Worm (Caenorhabditis elegans) whole organism, late embryonic: ENCODE measurements around the gene cup-5.

Source experiments
- F13H6.1 ChIP-seq: sonication (generic microtip); optimal IDR thresholded peaks from 2 replicates; lab custom pipeline; 2016; ENCODE audit warnings: missing genetic modification characterization, missing compliant biosample characterization
- Y22D7AL.16 ChIP-seq: sonication (generic microtip); optimal IDR thresholded peaks from 2 replicates; lab custom pipeline; 2016; ENCODE audit warnings: missing genetic modification characterization, missing compliant biosample characterization
- ahr-1 ChIP-seq: sonication (generic microtip); optimal IDR thresholded peaks from 2 replicates; lab custom pipeline; 2016; ENCODE audit warnings: missing genetic modification characterization, missing compliant biosample characterization
- ceh-18 ChIP-seq: sonication (generic microtip); optimal IDR thresholded peaks from 2 replicates; lab custom pipeline; 2016; ENCODE audit warnings: missing genetic modification characterization, missing compliant biosample characterization
- ceh-19 ChIP-seq: fragments of 200-800 bp; sonication (Bioruptor generic); optimal IDR thresholded peaks from 2 replicates; lab custom pipeline; 2018; ENCODE audit warnings: mild to moderate bottlenecking, missing genetic modification characterization, missing compliant biosample characterization
- ceh-22 ChIP-seq: sonication (generic microtip); optimal IDR thresholded peaks from 2 replicates; lab custom pipeline; 2017; ENCODE audit warnings: missing biosample characterization, missing genetic modification characterization
- ceh-30 ChIP-seq: fragments of 150-350 bp; optimal IDR thresholded peaks from 2 replicates; lab custom pipeline; 2014; ENCODE audit warnings: missing biosample characterization, missing genetic modification characterization
- ceh-31 ChIP-seq: sonication (generic microtip); optimal IDR thresholded peaks from 2 replicates; lab custom pipeline; 2016; ENCODE audit warnings: missing genetic modification characterization, missing compliant biosample characterization
- ceh-34 ChIP-seq: sonication (generic microtip); optimal IDR thresholded peaks from 2 replicates; lab custom pipeline; 2016; ENCODE audit warnings: mild to moderate bottlenecking, missing genetic modification characterization, missing compliant biosample characterization
- ceh-9 ChIP-seq: sonication (generic microtip); optimal IDR thresholded peaks from 2 replicates; lab custom pipeline; 2016; ENCODE audit warnings: mild to moderate bottlenecking, missing genetic modification characterization, inconsistent platforms, missing compliant biosample characterization
- dmd-4 ChIP-seq: sonication (generic microtip); optimal IDR thresholded peaks from 2 replicates; lab custom pipeline; 2016; ENCODE audit warnings: borderline replicate concordance, missing genetic modification characterization, missing compliant biosample characterization
- elt-2 ChIP-seq: sonication (generic microtip); optimal IDR thresholded peaks from 2 replicates; lab custom pipeline; 2016; ENCODE audit warnings: missing genetic modification reagents, missing genetic modification characterization, missing compliant biosample characterization
- fax-1 ChIP-seq: sonication (generic microtip); optimal IDR thresholded peaks from 2 replicates; lab custom pipeline; 2016; ENCODE audit warnings: missing genotype, missing genetic modification characterization, missing compliant biosample characterization
- fkh-6 ChIP-seq: sonication (generic microtip); optimal IDR thresholded peaks from 2 replicates; lab custom pipeline; 2016; ENCODE audit warnings: missing genetic modification characterization, missing compliant biosample characterization
- gmeb-2 ChIP-seq: sonication (generic microtip); optimal IDR thresholded peaks from 2 replicates; lab custom pipeline; 2016; ENCODE audit warnings: missing genetic modification characterization, inconsistent platforms, missing compliant biosample characterization
- hlh-13 ChIP-seq: fragments of 200-800 bp; sonication (Bioruptor generic); optimal IDR thresholded peaks from 2 replicates; lab custom pipeline; 2018; ENCODE audit warnings: mild to moderate bottlenecking, missing genetic modification characterization, missing compliant biosample characterization
- hlh-6 ChIP-seq: sonication (generic microtip); optimal IDR thresholded peaks from 2 replicates; lab custom pipeline; 2016; ENCODE audit warnings: missing genotype, missing genetic modification characterization, missing compliant biosample characterization
- hlh-8 ChIP-seq: sonication (generic microtip); optimal IDR thresholded peaks from 2 replicates; lab custom pipeline; 2016; ENCODE audit warnings: missing genotype, missing genetic modification characterization, missing compliant biosample characterization
- lin-11 ChIP-seq: fragments of 200-800 bp; sonication (Bioruptor generic); optimal IDR thresholded peaks from 2 replicates; lab custom pipeline; 2018; ENCODE audit warnings: mild to moderate bottlenecking, missing genetic modification characterization, missing compliant biosample characterization
- madf-2 ChIP-seq: sonication (generic microtip); optimal IDR thresholded peaks from 2 replicates; lab custom pipeline; 2017; ENCODE audit warnings: missing genetic modification characterization, missing compliant biosample characterization
- nfya-1 ChIP-seq: sonication (generic microtip); optimal IDR thresholded peaks from 2 replicates; lab custom pipeline; 2017; ENCODE audit warnings: missing genetic modification characterization, mild to moderate bottlenecking, missing compliant biosample characterization, antibody characterized with exemption, moderate library complexity
- nhr-11 ChIP-seq: fragments of 150-350 bp; optimal IDR thresholded peaks from 2 replicates; lab custom pipeline; 2014; ENCODE audit warnings: missing biosample characterization, missing genetic modification characterization
- nhr-232 ChIP-seq: sonication (generic microtip); optimal IDR thresholded peaks from 2 replicates; lab custom pipeline; 2016; ENCODE audit warnings: missing genetic modification characterization, missing compliant biosample characterization
- pag-3 ChIP-seq: sonication (generic microtip); optimal IDR thresholded peaks from 2 replicates; lab custom pipeline; 2016; ENCODE audit warnings: missing compliant biosample characterization, missing genetic modification characterization, borderline replicate concordance
- pat-9 ChIP-seq: fragments of 200-800 bp; sonication (Bioruptor generic); optimal IDR thresholded peaks from 2 replicates; lab custom pipeline; 2018; ENCODE audit warnings: mild to moderate bottlenecking, missing genetic modification characterization, moderate library complexity, missing compliant biosample characterization
- pax-1 ChIP-seq: fragments of 150-350 bp; optimal IDR thresholded peaks from 2 replicates; lab custom pipeline; 2014; ENCODE audit warnings: missing biosample characterization, missing genetic modification characterization
- pha-4 ChIP-seq: fragments of 150-350 bp; optimal IDR thresholded peaks from 2 replicates; lab custom pipeline; 2018; ENCODE audit warnings: missing biosample characterization, missing genetic modification reagents, missing genetic modification characterization
- pqm-1 ChIP-seq: sonication (generic microtip); optimal IDR thresholded peaks from 2 replicates; lab custom pipeline; 2016; ENCODE audit warnings: missing genetic modification characterization, missing compliant biosample characterization
- rnt-1 ChIP-seq: sonication (generic microtip); optimal IDR thresholded peaks from 2 replicates; lab custom pipeline; 2016; ENCODE audit warnings: missing genetic modification characterization, missing compliant biosample characterization
- sdc-2 ChIP-seq: sonication (generic microtip); optimal IDR thresholded peaks from 2 replicates; lab custom pipeline; 2016; ENCODE audit warnings: missing genotype, missing genetic modification characterization, missing compliant biosample characterization
- sox-4 ChIP-seq: sonication (generic microtip); optimal IDR thresholded peaks from 2 replicates; lab custom pipeline; 2017; ENCODE audit warnings: mild to moderate bottlenecking, missing genetic modification characterization, inconsistent platforms, missing compliant biosample characterization
- syd-9 ChIP-seq: sonication (generic microtip); optimal IDR thresholded peaks from 2 replicates; lab custom pipeline; 2016; ENCODE audit warnings: mild to moderate bottlenecking, missing genetic modification characterization, moderate library complexity, missing compliant biosample characterization
- tbx-2 ChIP-seq: sonication (generic microtip); optimal IDR thresholded peaks from 2 replicates; lab custom pipeline; 2016; ENCODE audit warnings: missing genetic modification characterization, missing compliant biosample characterization
- zip-5 ChIP-seq: sonication (generic microtip); optimal IDR thresholded peaks from 2 replicates; lab custom pipeline; 2016; ENCODE audit warnings: missing genetic modification characterization, missing compliant biosample characterization
- ztf-16 ChIP-seq: sonication (generic microtip); optimal IDR thresholded peaks from 2 replicates; lab custom pipeline; 2017; ENCODE audit warnings: missing genetic modification characterization, missing compliant biosample characterization

The cup-5 gene

DNA sequence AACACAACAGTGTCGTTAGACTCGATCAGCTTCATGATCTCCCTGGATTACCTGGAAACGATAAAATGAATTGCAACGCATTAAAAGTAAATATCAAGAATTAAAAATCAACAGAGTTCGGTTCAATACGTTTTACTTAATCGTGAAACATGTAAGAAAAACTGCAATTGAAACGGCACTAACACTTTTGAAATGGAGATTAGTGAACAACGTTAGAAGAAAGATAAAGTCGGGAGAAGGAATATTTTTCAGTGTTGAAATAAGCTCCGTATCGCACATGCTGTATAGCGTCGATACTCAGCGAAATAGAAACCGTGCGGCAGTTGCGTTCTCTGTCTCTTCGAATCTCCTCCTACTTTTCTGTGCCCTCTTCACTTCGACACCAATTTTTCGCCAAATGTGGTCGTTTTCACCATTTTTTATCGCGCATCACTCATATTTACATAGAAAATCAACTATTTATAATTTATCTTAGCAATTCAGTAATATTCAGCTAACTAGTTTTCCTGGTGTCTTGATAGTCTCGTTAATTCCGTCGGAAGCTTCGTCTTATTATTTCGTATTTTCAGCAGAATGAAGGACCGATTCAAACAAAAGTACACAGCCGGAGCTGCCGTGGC lies 11.1 kb upstream of the cup-5 start, which contains the start of the genes rpl-9 and lpd-7 (continued):
- TF ChIP-seq nfya-1 (peak; percentile 80), tbx-2 (tag; lab: Kevin White, UChicago) (peak; percentile 42), gmeb-2 (no peak), ceh-34 (tag; lab: Kevin White, UChicago) (peak; percentile 59), sdc-2 (tag; lab: Kevin White, UChicago) (no peak), ahr-1 (tag; lab: Kevin White, UChicago) (no peak), fax-1 (no peak), pat-9 (tag; lab: Kevin White, UChicago) (no peak), ceh-18 (tag; lab: Kevin White, UChicago) (peak; percentile 54), ceh-9 (tag; lab: Kevin White, UChicago) (no peak), Y22D7AL.16 (tag; lab: Kevin White, UChicago) (no peak), elt-2 (tag; lab: Kevin White, UChicago) (peak; percentile 43), rnt-1 (tag; lab: Kevin White, UChicago) (peak; percentile 24), lin-11 (no peak), pax-1 (peak; percentile 46), nhr-232 (tag; lab: Kevin White, UChicago) (no peak)

DNA sequence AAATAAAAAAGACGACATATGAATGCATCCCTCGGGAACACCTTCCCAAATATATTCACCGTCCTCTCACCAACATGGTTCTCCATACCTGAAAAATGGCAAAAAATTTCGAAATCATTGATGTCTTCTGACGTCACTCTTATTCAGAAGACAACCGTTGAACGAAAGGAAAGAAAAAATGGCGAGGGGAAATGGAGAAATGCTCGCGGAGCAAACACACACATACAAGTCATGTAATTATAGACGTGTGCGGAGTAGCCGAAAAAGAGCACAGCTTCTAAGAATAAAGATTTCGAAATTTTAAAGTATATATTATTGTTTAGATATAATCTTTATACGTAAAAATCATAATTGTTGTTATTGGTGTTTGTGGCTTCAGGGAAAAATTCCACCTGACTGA lies 4.7 kb upstream of the cup-5 start, which contains the start of gene mfsd-6:
Gene mfsd-6 (minus strand): TSS at position 88 of the 400 bp plus-strand sequence.
- TF ChIP-seq fkh-6 (tag; lab: Kevin White, UChicago) (no peak), madf-2 (tag; lab: Kevin White, UChicago) (no peak), ceh-30 (tag; lab: Kevin White, UChicago) (no peak), nhr-11 (tag; lab: Kevin White, UChicago) (no peak), hlh-13 (GFP tag; lab: Kevin White, UChicago) (no peak), zip-5 (tag; lab: Kevin White, UChicago) (no peak), pqm-1 (tag; lab: Kevin White, UChicago) (no peak), ztf-16 (tag; lab: Kevin White, UChicago) (no peak), dmd-4 (tag; lab: Kevin White, UChicago) (no peak), ceh-18 (tag; lab: Kevin White, UChicago) (no peak), F13H6.1 (tag; lab: Kevin White, UChicago) (no peak), pat-9 (tag; lab: Kevin White, UChicago) (no peak), sox-4 (tag; lab: Kevin White, UChicago) (no peak), elt-2 (tag; lab: Kevin White, UChicago) (no peak), nfya-1 (no peak), pag-3 (tag; lab: Kevin White, UChicago) (no peak)

DNA sequence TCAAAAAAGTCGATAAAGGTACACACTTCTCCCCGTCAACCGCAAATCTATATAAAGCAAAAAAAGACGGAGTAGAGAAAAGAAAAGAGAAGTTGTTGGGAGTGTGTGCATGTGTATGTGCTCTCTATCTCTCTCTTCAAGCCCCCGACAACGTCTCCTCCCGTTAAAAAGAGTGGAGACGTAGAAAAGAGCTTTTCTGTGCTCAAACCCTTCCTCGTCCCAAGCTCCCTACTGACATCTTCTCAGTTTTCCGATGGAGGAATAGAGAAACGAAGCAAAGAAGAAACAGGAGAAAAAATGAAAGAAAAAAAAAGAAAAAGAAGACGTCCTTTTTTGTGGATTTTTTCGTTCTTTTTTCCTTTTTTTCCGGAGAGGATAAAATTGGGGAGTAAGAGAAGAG lies 3.4 kb upstream of the cup-5 start:
- TF ChIP-seq ceh-31 (tag; lab: Kevin White, UChicago) (peak; percentile 47), ceh-19 (GFP tag; lab: Kevin White, UChicago) (peak; percentile 39), syd-9 (tag; lab: Kevin White, UChicago) (no peak), nfya-1 (peak; percentile 27)
- TF ChIP-seq, all 69 proteins: peak for 3

DNA sequence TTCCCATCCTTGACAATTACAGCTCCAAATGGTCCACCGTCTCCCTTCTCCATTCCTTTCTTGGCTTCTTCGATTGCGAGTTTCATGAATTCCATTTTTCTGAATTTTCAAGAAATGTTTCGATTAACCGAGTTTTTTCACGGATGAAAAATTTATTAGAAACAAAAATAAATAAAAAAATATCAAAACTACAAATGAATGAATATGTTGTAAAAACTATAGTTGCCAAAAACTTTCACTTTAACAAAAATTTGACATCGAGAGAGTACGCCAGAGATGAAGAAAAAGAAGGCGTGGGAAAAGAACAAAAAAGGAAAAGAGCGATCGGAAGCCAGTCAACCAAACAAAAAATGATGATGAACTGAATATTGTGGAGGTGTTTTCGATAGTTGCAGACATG lies 1.1 kb upstream of the cup-5 start, which contains the start of gene R13A5.10:
Gene R13A5.10 (minus strand): TSS at position 101 of the 400 bp plus-strand sequence.
- TF ChIP-seq hlh-8 (no peak), Y22D7AL.16 (tag; lab: Kevin White, UChicago) (no peak), pat-9 (tag; lab: Kevin White, UChicago) (no peak), ceh-22 (tag; lab: Kevin White, UChicago) (no peak), ceh-18 (tag; lab: Kevin White, UChicago) (no peak), tbx-2 (tag; lab: Kevin White, UChicago) (no peak), pha-4 (tag; lab: Kevin White, UChicago) (no peak), hlh-6 (tag; lab: Kevin White, UChicago) (no peak), gmeb-2 (no peak)
